Worm (Caenorhabditis elegans) whole organism, L3 larva: ENCODE measurements around the gene C10B5.1.

Source experiments
- mdl-1 ChIP-seq: fragments of 150-350 bp; optimal IDR thresholded peaks from 2 replicates; lab custom pipeline; 2014; ENCODE audit warnings: missing biosample characterization, missing genetic modification characterization
- pha-4 ChIP-seq: fragments of 150-350 bp; optimal IDR thresholded peaks from 2 replicates; lab custom pipeline; 2014; ENCODE audit warnings: missing biosample characterization, missing genetic modification reagents, missing genetic modification characterization

- TF ChIP-seq mdl-1 (no peak), pha-4 (tag; lab: Kevin White, UChicago) (no peak)
Measured at ce11 chrV:8560916-8561315, 20.1 kb upstream of the C10B5.1 start, which contains the start of gene acr-16.
